Fruit fly (Drosophila melanogaster): Measurements from ENCODE around the gene CG45071.

CG45071 gene

dm6 chr3L:15097878-15098520 lies 7.7 kb upstream of the CG45071 start, which contains the start of gene Ctps (continued):
- peak; percentile 62 for TF ChIP-seq Ets97D (GFP tag; optimal IDR thresholded peaks at IDR 0.05)
- TF ChIP-seq Sox102F (GFP tag; optimal IDR thresholded peaks at IDR 0.05), result no peak
- no peak for TF ChIP-seq CG2712 (tag; optimal IDR thresholded peaks at IDR 0.05)
- TF ChIP-seq zfh2 (GFP tag; optimal IDR thresholded peaks at IDR 0.05), result no peak
- TF ChIP-seq Antp (GFP tag; optimal IDR thresholded peaks at IDR 0.05), result no peak
- no peak for TF ChIP-seq Dbx (GFP tag; IDR thresholded peaks at IDR 0.05)
- no peak for TF ChIP-seq CG9727 (GFP tag; optimal IDR thresholded peaks at IDR 0.05)
- no peak for TF ChIP-seq dati (GFP tag; IDR thresholded peaks at IDR 0.05)
- TF ChIP-seq gfzf (GFP tag; optimal IDR thresholded peaks at IDR 0.05), result peak; percentile 82
- TF ChIP-seq Usf (GFP tag; optimal IDR thresholded peaks at IDR 0.05), result no peak
- TF ChIP-seq CG2678 (tag; optimal IDR thresholded peaks at IDR 0.05), result no peak
- no peak for TF ChIP-seq Awh (GFP tag; IDR thresholded peaks at IDR 0.05)
- no peak for TF ChIP-seq cato (GFP tag; optimal IDR thresholded peaks at IDR 0.05; ENCODE audit: borderline replicate concordance)
- no peak for TF ChIP-seq Ssrp (tag; optimal IDR thresholded peaks at IDR 0.05)
- TF ChIP-seq CG14860 (GFP tag; IDR thresholded peaks at IDR 0.05; ENCODE audit: partially characterized antibody), result no peak
- TF ChIP-seq gsb (GFP tag; IDR thresholded peaks at IDR 0.05), result no peak
- no peak for TF ChIP-seq da (GFP tag; optimal IDR thresholded peaks at IDR 0.05)
- no peak for TF ChIP-seq CG5180 (GFP tag; optimal IDR thresholded peaks at IDR 0.05)
- peak; percentile 26 for TF ChIP-seq CG14710 (tag; optimal IDR thresholded peaks at IDR 0.05)
- no peak for TF ChIP-seq GATAe (GFP tag; conservative IDR thresholded peaks at IDR 0.05)
- TF ChIP-seq CG3163 (GFP tag; optimal IDR thresholded peaks at IDR 0.05), result no peak
- TF ChIP-seq zen2 (GFP tag; IDR thresholded peaks at IDR 0.05; ENCODE audit: partially characterized antibody), result no peak
- TF ChIP-seq dpn (GFP tag; optimal IDR thresholded peaks at IDR 0.05), result peak in 1 of 2 experiments; percentile 5
- TF ChIP-seq CG10462 (GFP tag; optimal IDR thresholded peaks at IDR 0.05), result no peak
- TF ChIP-seq br (optimal IDR thresholded peaks at IDR 0.05), result no peak
- no peak for TF ChIP-seq en (GFP tag; optimal IDR thresholded peaks at IDR 0.05)
- TF ChIP-seq Elba2 (GFP tag; optimal IDR thresholded peaks at IDR 0.05), result no peak
- no peak for TF ChIP-seq CrebB (tag; optimal IDR thresholded peaks at IDR 0.05)
- no peak for TF ChIP-seq C15 (GFP tag; IDR thresholded peaks at IDR 0.05)
- no peak for TF ChIP-seq HmgD (GFP tag; optimal IDR thresholded peaks at IDR 0.05)
- TF ChIP-seq Optix (GFP tag; IDR thresholded peaks at IDR 0.05), result no peak
- TF ChIP-seq Atf6 (GFP tag; IDR thresholded peaks at IDR 0.05), result no peak
- TF ChIP-seq gro (GFP tag; optimal IDR thresholded peaks at IDR 0.05), result peak; percentile 35
- TF ChIP-seq CG17912 (GFP tag; optimal IDR thresholded peaks at IDR 0.05), result peak; percentile 19
- TF ChIP-seq CG17359 (tag; optimal IDR thresholded peaks at IDR 0.05), result peak; percentile 34
- no peak for TF ChIP-seq Eip74EF (GFP tag; optimal IDR thresholded peaks at IDR 0.05)
- no peak for TF ChIP-seq CG4730 (GFP tag; IDR thresholded peaks at IDR 0.05)
- TF ChIP-seq CG11504 (tag; optimal IDR thresholded peaks at IDR 0.05), result peak; percentile 28
- no peak for TF ChIP-seq scrt (GFP tag; optimal IDR thresholded peaks at IDR 0.05)
- no peak for TF ChIP-seq NFAT (GFP tag; IDR thresholded peaks at IDR 0.05)
- TF ChIP-seq Sin3A (optimal IDR thresholded peaks at IDR 0.05), result no peak
- TF ChIP-seq tx (GFP tag; optimal IDR thresholded peaks at IDR 0.05), result no peak
- no peak for TF ChIP-seq CG1602 (GFP tag; optimal IDR thresholded peaks at IDR 0.05)
- TF ChIP-seq hth (optimal IDR thresholded peaks at IDR 0.05), result no peak
- TF ChIP-seq kni (GFP tag; optimal IDR thresholded peaks at IDR 0.05), result no peak
- no peak for TF ChIP-seq chn (GFP tag; optimal IDR thresholded peaks at IDR 0.05)
- no peak for TF ChIP-seq CG43689 (GFP tag; IDR thresholded peaks at IDR 0.05)
- no peak for TF ChIP-seq fd102C (GFP tag; optimal IDR thresholded peaks at IDR 0.05)
- no peak for TF ChIP-seq CG14667 (GFP tag; IDR thresholded peaks at IDR 0.05)
- no peak for TF ChIP-seq TFAM (GFP tag; optimal IDR thresholded peaks at IDR 0.05)
- TF ChIP-seq her (GFP tag; optimal IDR thresholded peaks at IDR 0.05), result peak; percentile 50
- TF ChIP-seq dimm (GFP tag; IDR thresholded peaks at IDR 0.05), result no peak

All from whole organism, embryonic.